Fruit fly (Drosophila melanogaster) whole organism, embryonic: ENCODE results near the gene CG11986.

ENCODE experiments used
- Bgb ChIP-seq: fragments of 200-800 bp; sonication (Bioruptor generic); IDR thresholded peaks from 2 replicates; pipeline ENCODE4 v1.3.6; 2022; ENCODE audit warnings: missing biosample characterization, missing genetic modification characterization; ENCODE audit not compliant: partially characterized antibody
- CG11696 ChIP-seq: fragments of 200-800 bp; sonication (Bioruptor generic); IDR thresholded peaks from 2 replicates; pipeline ENCODE4 v1.3.6; 2022; ENCODE audit warnings: missing biosample characterization, missing genetic modification characterization
- CG12391 ChIP-seq: fragments of 200-800 bp; sonication (Bioruptor generic); optimal IDR thresholded peaks from 3 replicates; lab custom pipeline; 2018; ENCODE audit warnings: missing biosample characterization, mild to moderate bottlenecking, missing genetic modification characterization, moderate library complexity
- CG14965 ChIP-seq: fragments of 200-800 bp; sonication (Bioruptor generic); optimal IDR thresholded peaks from 2 replicates; lab custom pipeline; 2016; ENCODE audit warnings: missing biosample characterization, missing genetic modification characterization, borderline replicate concordance
- CG15514 ChIP-seq: fragments of 200-800 bp; sonication (Bioruptor generic); optimal IDR thresholded peaks from 3 replicates; lab custom pipeline; 2017; ENCODE audit warnings: missing biosample characterization, missing genetic modification characterization, mild to moderate bottlenecking, moderate library complexity, missing genetic modification reagents
- CG17328 ChIP-seq: fragments of 200-800 bp; sonication (Bioruptor generic); IDR thresholded peaks from 2 replicates; pipeline ENCODE4 v1.3.6; 2022; ENCODE audit warnings: missing biosample characterization, missing genetic modification characterization
- CG17361 ChIP-seq: fragments of 200-800 bp; sonication (Bioruptor generic); IDR thresholded peaks from 3 replicates; pipeline ENCODE4 v1.3.6; 2022; ENCODE audit warnings: missing biosample characterization, missing genetic modification characterization
- CG17829 ChIP-seq: fragments of 200-800 bp; optimal IDR thresholded peaks from 2 replicates; lab custom pipeline; 2019; ENCODE audit warnings: missing biosample characterization, mild to moderate bottlenecking, missing genetic modification characterization, moderate library complexity
- CG1792 ChIP-seq: fragments of 200-800 bp; sonication (Bioruptor generic); optimal IDR thresholded peaks from 2 replicates; lab custom pipeline; 2016; ENCODE audit warnings: missing biosample characterization, missing genetic modification characterization
- CG31224 ChIP-seq: fragments of 200-800 bp; sonication (Bioruptor generic); IDR thresholded peaks from 2 replicates; pipeline ENCODE4 v1.3.6; 2022; ENCODE audit warnings: missing biosample characterization, missing genetic modification characterization
- CG32532 ChIP-seq: fragments of 200-800 bp; sonication (Bioruptor generic); IDR thresholded peaks from 2 replicates; pipeline ENCODE4 v1.3.6; 2022; ENCODE audit warnings: missing biosample characterization, missing genetic modification characterization
- CG3281 ChIP-seq: fragments of 200-800 bp; sonication (Bioruptor generic); optimal IDR thresholded peaks from 3 replicates; lab custom pipeline; 2017; ENCODE audit warnings: missing biosample characterization, mild to moderate bottlenecking, missing genetic modification characterization
- CG5953 ChIP-seq: fragments of 200-800 bp; sonication (Bioruptor generic); IDR thresholded peaks from 2 replicates; pipeline ENCODE4 v1.3.6; 2022; ENCODE audit warnings: missing biosample characterization, missing genetic modification characterization
- CG6654 ChIP-seq: fragments of 200-800 bp; sonication (Bioruptor generic); optimal IDR thresholded peaks from 2 replicates; lab custom pipeline; 2017; ENCODE audit warnings: missing biosample characterization, mild to moderate bottlenecking, missing genetic modification characterization
- CG6689 ChIP-seq: fragments of 200-800 bp; sonication (Bioruptor generic); IDR thresholded peaks from 2 replicates; pipeline ENCODE4 v1.3.6; 2022; ENCODE audit warnings: missing biosample characterization, missing genetic modification characterization
- CG7839 ChIP-seq: fragments of 200-800 bp; sonication (Bioruptor generic); optimal IDR thresholded peaks from 3 replicates; lab custom pipeline; 2018; ENCODE audit warnings: missing biosample characterization, mild to moderate bottlenecking, missing genetic modification characterization, moderate library complexity
- CG7963 ChIP-seq: fragments of 200-800 bp; sonication (Bioruptor generic); IDR thresholded peaks from 3 replicates; pipeline ENCODE4 v1.3.6; 2022; ENCODE audit warnings: missing biosample characterization, missing genetic modification characterization; ENCODE audit not compliant: partially characterized antibody
- CG8290 ChIP-seq, 3 experiments: fragments of 200-800 bp; sonication (Bioruptor generic); optimal IDR thresholded peaks; 2 replicates each; lab custom pipeline; 2016 to 2019; ENCODE audit warnings: missing biosample characterization in 3 of 3, missing genetic modification characterization in 3 of 3, mild to moderate bottlenecking in 2 of 3, moderate library complexity in 1 of 3
- CG8359 ChIP-seq: fragments of 200-800 bp; sonication (Bioruptor generic); optimal IDR thresholded peaks from 2 replicates; lab custom pipeline; 2017; ENCODE audit warnings: missing biosample characterization, mild to moderate bottlenecking, missing genetic modification characterization, borderline replicate concordance
- CG8765 ChIP-seq: fragments of 200-800 bp; sonication (Bioruptor generic); IDR thresholded peaks from 2 replicates; pipeline ENCODE4 v1.3.6; 2022; ENCODE audit warnings: missing biosample characterization, missing genetic modification characterization
- Dad ChIP-seq: fragments of 200-800 bp; sonication (Bioruptor generic); optimal IDR thresholded peaks from 3 replicates; lab custom pipeline; 2016; ENCODE audit warnings: missing biosample characterization, missing genetic modification characterization
- Deaf1 ChIP-seq: fragments of 200-800 bp; optimal IDR thresholded peaks from 3 replicates; lab custom pipeline; 2019; ENCODE audit warnings: missing biosample characterization, mild to moderate bottlenecking, missing genetic modification characterization, moderate library complexity
- Dfd ChIP-seq, 2 experiments: fragments of >200 bp; optimal IDR thresholded peaks; 2 replicates each; lab custom pipeline; 2017; ENCODE audit warnings: missing biosample characterization in 2 of 2, missing genetic modification characterization in 2 of 2
- Doc3 ChIP-seq: fragments of 200-800 bp; sonication (Bioruptor generic); IDR thresholded peaks from 3 replicates; pipeline ENCODE4 v1.3.6; 2022; ENCODE audit warnings: missing biosample characterization, missing genetic modification characterization; ENCODE audit not compliant: partially characterized antibody
- Ets65A ChIP-seq: fragments of 200-800 bp; sonication (Bioruptor generic); peaks from one replicate; lab custom pipeline; 2016; ENCODE audit warnings: missing biosample characterization, missing genetic modification characterization
- Gug ChIP-seq: fragments of 200-800 bp; sonication (Bioruptor generic); IDR thresholded peaks from 4 replicates; pipeline ENCODE4 v1.3.6; 2022; ENCODE audit warnings: missing biosample characterization, missing genetic modification characterization
- Jarid2 ChIP-seq: fragments of 200-800 bp; sonication (Bioruptor generic); optimal IDR thresholded peaks from 3 replicates; lab custom pipeline; 2017; ENCODE audit warnings: mild to moderate bottlenecking, missing biosample characterization, missing genetic modification reagents, missing genetic modification characterization
- Neu2 ChIP-seq: fragments of 200-800 bp; sonication (Bioruptor generic); optimal IDR thresholded peaks from 3 replicates; lab custom pipeline; 2016; ENCODE audit warnings: missing biosample characterization, missing genetic modification characterization, borderline replicate concordance
- Oli ChIP-seq: fragments of 200-800 bp; sonication (Bioruptor generic); optimal IDR thresholded peaks from 2 replicates; lab custom pipeline; 2018; ENCODE audit warnings: missing biosample characterization, mild to moderate bottlenecking, missing genetic modification characterization, moderate library complexity
- Pdp1 ChIP-seq, 2 experiments: fragments of 200-800 bp; sonication (Bioruptor generic); optimal IDR thresholded peaks; 3 replicates each; lab custom pipeline; 2016; ENCODE audit warnings: missing biosample characterization in 2 of 2, missing genetic modification characterization in 2 of 2, mild to moderate bottlenecking in 1 of 2, moderate library complexity in 1 of 2
- Ravus ChIP-seq: fragments of 200-800 bp; sonication (Bioruptor generic); IDR thresholded peaks from 2 replicates; pipeline ENCODE4 v1.3.6; 2022; ENCODE audit warnings: missing biosample characterization, missing genetic modification characterization
- Ssrp ChIP-seq: fragments of 200-800 bp; sonication (Bioruptor generic); optimal IDR thresholded peaks from 2 replicates; lab custom pipeline; 2018; ENCODE audit warnings: missing biosample characterization, mild to moderate bottlenecking, missing genetic modification characterization, moderate library complexity
- ac ChIP-seq: fragments of 200-800 bp; sonication (Bioruptor generic); optimal IDR thresholded peaks from 3 replicates; lab custom pipeline; 2017; ENCODE audit warnings: missing biosample characterization, mild to moderate bottlenecking, missing genetic modification characterization
- bbx ChIP-seq: fragments of 200-800 bp; sonication (Bioruptor generic); IDR thresholded peaks from 2 replicates; pipeline ENCODE4 v1.3.6; 2022; ENCODE audit warnings: missing biosample characterization, missing genetic modification characterization; ENCODE audit not compliant: partially characterized antibody
- eve ChIP-seq, 2 experiments: fragments of >200 bp; optimal IDR thresholded peaks; 2 replicates each; lab custom pipeline; 2017; ENCODE audit warnings: missing biosample characterization in 2 of 2, missing genetic modification characterization in 2 of 2
- fd64A ChIP-seq: fragments of 200-800 bp; sonication (Bioruptor generic); optimal IDR thresholded peaks from 3 replicates; lab custom pipeline; 2018; ENCODE audit warnings: missing biosample characterization, mild to moderate bottlenecking, missing genetic modification characterization
- fru ChIP-seq: fragments of >200 bp; optimal IDR thresholded peaks from 2 replicates; lab custom pipeline; 2017
- insv ChIP-seq, 2 experiments: fragments of 200-800 bp; sonication (Bioruptor generic); optimal IDR thresholded peaks; 3 replicates each; lab custom pipeline; 2016 to 2018; ENCODE audit warnings: missing biosample characterization in 2 of 2, missing genetic modification characterization in 2 of 2
- lbe ChIP-seq: fragments of 200-800 bp; sonication (Bioruptor generic); optimal IDR thresholded peaks from 2 replicates; lab custom pipeline; 2016; ENCODE audit warnings: missing biosample characterization, mild to moderate bottlenecking, missing genetic modification characterization
- maf-S ChIP-seq: fragments of 200-800 bp; sonication (Bioruptor generic); optimal IDR thresholded peaks from 2 replicates; lab custom pipeline; 2016; ENCODE audit warnings: missing biosample characterization, missing genetic modification characterization
- mld ChIP-seq: fragments of 200-800 bp; sonication (Bioruptor generic); IDR thresholded peaks from 3 replicates; pipeline ENCODE4 v1.3.6; 2022; ENCODE audit warnings: missing biosample characterization, missing genetic modification characterization; ENCODE audit not compliant: partially characterized antibody
- pfk ChIP-seq: fragments of 200-800 bp; sonication (Bioruptor generic); optimal IDR thresholded peaks from 2 replicates; lab custom pipeline; 2018; ENCODE audit warnings: missing biosample characterization, mild to moderate bottlenecking, missing genetic modification characterization, moderate library complexity
- pros ChIP-seq: fragments of 200-800 bp; sonication (Bioruptor generic); optimal IDR thresholded peaks from 3 replicates; lab custom pipeline; 2019; ENCODE audit warnings: missing biosample characterization, mild to moderate bottlenecking, missing genetic modification characterization, moderate library complexity
- sens ChIP-seq: fragments of 200-800 bp; sonication (Bioruptor generic); peaks from one replicate; lab custom pipeline; 2016; ENCODE audit warnings: missing biosample characterization, missing genetic modification characterization
- shn ChIP-seq: fragments of 200-800 bp; sonication (Bioruptor generic); optimal IDR thresholded peaks from 3 replicates; lab custom pipeline; 2016; ENCODE audit warnings: missing biosample characterization, missing genetic modification characterization
- wek ChIP-seq: fragments of 200-800 bp; sonication (Bioruptor generic); optimal IDR thresholded peaks from 3 replicates; lab custom pipeline; 2018; ENCODE audit warnings: missing biosample characterization, mild to moderate bottlenecking, missing genetic modification characterization, moderate library complexity

Gene CG11986

DNA sequence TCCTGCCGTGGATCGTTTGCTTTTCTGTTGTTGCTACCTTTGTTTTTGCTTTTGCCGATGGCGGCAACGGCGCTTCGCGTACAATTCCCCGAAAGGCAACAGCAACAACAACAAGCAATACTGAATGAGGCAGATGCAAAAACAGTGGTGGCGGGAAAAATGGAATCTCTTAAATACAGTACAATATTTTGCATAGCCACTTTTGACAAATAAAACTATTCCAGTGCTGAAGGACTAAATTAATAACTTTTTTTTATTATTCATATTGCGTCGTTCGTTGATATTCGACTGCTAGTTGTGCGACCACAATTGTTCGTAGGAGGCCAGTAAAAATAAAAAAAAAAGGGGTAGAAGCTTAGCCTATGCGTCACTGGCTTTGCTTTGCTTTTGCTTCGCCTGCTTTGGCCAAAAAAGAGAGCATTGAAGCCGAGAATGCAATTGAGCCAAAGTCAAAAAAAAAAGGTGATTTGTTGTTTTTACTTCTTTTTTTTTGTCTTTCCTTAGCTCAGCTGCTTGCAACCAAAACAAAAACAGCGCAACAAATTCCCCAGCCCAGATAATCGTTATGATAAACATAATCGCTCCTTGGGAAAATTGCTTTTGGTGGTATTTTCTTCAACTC, 16.7 kb downstream of the CG11986 start (continued):
- TF ChIP-seq CG8290 (GFP tag; optimal IDR thresholded peaks at IDR 0.05; lab: Kevin White, UChicago) (peak; percentile 53), CG8290 (tag; optimal IDR thresholded peaks at IDR 0.05; lab: Kevin White, UChicago) (peak in 1 of 2 experiments; percentile 81), Neu2 (no peak), Oli (tag; lab: Kevin White, UChicago) (peak; percentile 91), CG7839 (tag; lab: Kevin White, UChicago) (peak; percentile 86), CG7963 (GFP tag; lab: Robert Waterston, UW) (no peak), shn (peak; percentile 74), CG3281 (GFP tag; lab: Kevin White, UChicago) (peak; percentile 85), CG8359 (GFP tag; lab: Kevin White, UChicago) (no peak), CG15514 (GFP tag; lab: Kevin White, UChicago) (peak; percentile 75), wek (GFP tag; lab: Kevin White, UChicago) (peak; percentile 46), Deaf1 (tag; lab: Kevin White, UChicago) (peak; percentile 79), CG31224 (GFP tag; lab: Robert Waterston, UW) (peak; percentile 80), eve (GFP tag; optimal IDR thresholded peaks at IDR 0.05; lab: Kevin White, UChicago) (peak in 1 of 2 experiments; percentile 88), ac (peak; percentile 46), mld (no peak), fru (no peak)

DNA sequence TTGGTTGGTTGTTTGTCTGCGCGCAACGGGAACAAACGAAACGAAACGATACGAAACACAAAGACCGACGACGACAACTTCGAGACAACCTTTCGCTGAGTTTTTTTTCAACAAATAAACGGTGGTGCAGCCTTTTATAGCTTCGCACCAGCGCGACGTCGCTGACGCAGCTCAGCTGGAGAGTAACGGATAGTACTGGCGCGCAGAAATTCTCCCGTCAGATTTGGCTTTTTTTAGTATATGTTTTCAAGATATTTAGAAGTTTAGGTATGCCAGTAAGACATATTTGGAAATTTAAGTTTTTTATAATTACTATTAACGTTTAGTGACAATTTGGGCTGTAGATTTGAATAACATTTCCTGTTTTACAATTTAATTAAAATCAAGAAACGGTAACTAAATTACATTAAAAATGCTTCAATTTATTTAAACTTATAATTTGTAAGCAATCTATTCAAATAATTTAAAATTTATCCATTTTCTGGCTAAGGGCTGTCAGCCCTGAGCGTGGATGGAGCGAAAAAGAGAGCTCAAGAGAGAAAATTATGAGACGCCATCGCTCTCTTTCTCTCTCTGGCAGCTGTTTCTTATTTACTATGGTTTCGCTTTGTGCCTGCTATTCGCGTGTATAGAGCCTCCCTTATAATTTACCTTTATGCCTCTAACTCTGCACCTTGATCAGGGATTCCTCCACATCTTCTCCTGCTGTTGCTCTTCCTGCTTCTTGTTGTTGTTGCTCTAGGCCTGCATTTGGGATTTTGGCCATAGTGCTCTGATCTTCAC, 18.6 kb downstream of the CG11986 start:
- TF ChIP-seq Bgb (GFP tag; lab: Robert Waterston, UW) (peak; percentile 50; the same call in 1 of the 2 replicates), Doc3 (GFP tag; lab: Robert Waterston, UW) (no peak), CG5953 (GFP tag; lab: Robert Waterston, UW) (no peak), sens (peak; percentile 96), Ssrp (tag; lab: Kevin White, UChicago) (peak; percentile 83), Ets65A (no peak), bbx (peak; percentile 75), Dad (GFP tag; lab: Kevin White, UChicago) (peak; percentile 47), CG32532 (GFP tag; lab: Robert Waterston, UW) (0 out of 2 replicates have a peak, but pooled peaks have one; percentile 68), CG6689 (GFP tag; lab: Robert Waterston, UW) (peak; percentile 72), Dfd (GFP tag; optimal IDR thresholded peaks at IDR 0.05; lab: Kevin White, UChicago) (no peak), CG17361 (peak; percentile 94), CG6654 (GFP tag; lab: Kevin White, UChicago) (peak; percentile 44), CG17328 (peak; percentile 36), Jarid2 (GFP tag; lab: Kevin White, UChicago) (peak; percentile 92), Ravus (peak; percentile 12; the same call in 1 of the 2 replicates), CG17829 (tag; lab: Kevin White, UChicago) (peak; percentile 92), fd64A (GFP tag; lab: Kevin White, UChicago) (no peak), CG7963 (GFP tag; lab: Robert Waterston, UW) (no peak), Gug (no peak), maf-S (GFP tag; lab: Kevin White, UChicago) (peak; percentile 25), CG8765 (GFP tag; lab: Robert Waterston, UW) (no peak), CG11696 (GFP tag; lab: Robert Waterston, UW) (no peak), pfk (GFP tag; lab: Kevin White, UChicago) (peak; percentile 97), Pdp1 (GFP tag; optimal IDR thresholded peaks at IDR 0.05; lab: Kevin White, UChicago) (peak; percentile 19 to 43), lbe (peak; percentile 70), CG1792 (GFP tag; lab: Kevin White, UChicago) (no peak), Deaf1 (tag; lab: Kevin White, UChicago) (peak; percentile 82), CG12391 (tag; lab: Kevin White, UChicago) (peak; percentile 94), pros (GFP tag; lab: Kevin White, UChicago) (peak; percentile 88), CG14965 (GFP tag; lab: Kevin White, UChicago) (no peak), insv (GFP tag; optimal IDR thresholded peaks at IDR 0.05; lab: Kevin White, UChicago) (peak in 1 of 2 experiments; percentile 73)
